Fruit fly (Drosophila melanogaster): ENCODE results near the gene Cpr65Ay.

Gene Cpr65Ay

dm6 chr3L:6139924-6140574 is 18.4 kb downstream of the Cpr65Ay start, which contains the start of gene Cpr65Av (continued):
- TF ChIP-seq sqz (GFP tag; optimal IDR thresholded peaks at IDR 0.05) = peak; percentile 43
- TF ChIP-seq CG1603 (tag; optimal IDR thresholded peaks at IDR 0.05) = peak; percentile 48
- TF ChIP-seq CG12219 (GFP tag; optimal IDR thresholded peaks at IDR 0.05) = peak; percentile 23
- TF ChIP-seq Sox100B (GFP tag; optimal IDR thresholded peaks at IDR 0.05) = peak; percentile 38
- TF ChIP-seq sna (GFP tag; IDR thresholded peaks at IDR 0.05; ENCODE audit: partially characterized antibody) = no peak
- TF ChIP-seq CG14667 (GFP tag; IDR thresholded peaks at IDR 0.05) = no peak
- no peak for TF ChIP-seq Tbp (GFP tag; optimal IDR thresholded peaks at IDR 0.05)
- 0 out of 2 replicates have a peak, but pooled peaks have one; percentile 34 for TF ChIP-seq HLH3B (GFP tag; IDR thresholded peaks at IDR 0.05)
- TF ChIP-seq dimm (GFP tag; IDR thresholded peaks at IDR 0.05) = no peak
- TF ChIP-seq phol (tag; optimal IDR thresholded peaks at IDR 0.05) = no peak
- no peak for TF ChIP-seq ci (GFP tag; IDR thresholded peaks at IDR 0.05)
- peak; percentile 16 for TF ChIP-seq fd64A (GFP tag; optimal IDR thresholded peaks at IDR 0.05)
- peak; percentile 52 for TF ChIP-seq Med (GFP tag)
- no peak for TF ChIP-seq CG1024 (GFP tag; IDR thresholded peaks at IDR 0.05)
- TF ChIP-seq sr (GFP tag; IDR thresholded peaks at IDR 0.05) = 0 out of 3 replicates have a peak, but pooled peaks have one; percentile 24
- no peak for TF ChIP-seq pnt (GFP tag; optimal IDR thresholded peaks at IDR 0.05)
- no peak for TF ChIP-seq schlank (tag; optimal IDR thresholded peaks at IDR 0.05)
- no peak for TF ChIP-seq sug (tag; optimal IDR thresholded peaks at IDR 0.05)
- TF ChIP-seq klu (GFP tag; IDR thresholded peaks at IDR 0.05) = no peak
- TF ChIP-seq Awh (GFP tag; IDR thresholded peaks at IDR 0.05) = peak; percentile 55
- TF ChIP-seq CG9727 (GFP tag; optimal IDR thresholded peaks at IDR 0.05) = no peak
- no peak for TF ChIP-seq Hsf (GFP tag; optimal IDR thresholded peaks at IDR 0.05)
- TF ChIP-seq CG34376 (GFP tag; optimal IDR thresholded peaks at IDR 0.05) = no peak
- TF ChIP-seq Dref (GFP tag; IDR thresholded peaks at IDR 0.05) = no peak
- TF ChIP-seq CG11085 (GFP tag; IDR thresholded peaks at IDR 0.05) = no peak
- TF ChIP-seq CG30020 (tag; optimal IDR thresholded peaks at IDR 0.05) = no peak
- no peak for TF ChIP-seq Oaz (GFP tag; IDR thresholded peaks at IDR 0.05)
- no peak for TF ChIP-seq CG8388 (GFP tag; optimal IDR thresholded peaks at IDR 0.05)
- TF ChIP-seq GATAe (GFP tag; conservative IDR thresholded peaks at IDR 0.05) = no peak
- no peak for TF ChIP-seq en (GFP tag; optimal IDR thresholded peaks at IDR 0.05)
- TF ChIP-seq Hr39 (optimal IDR thresholded peaks at IDR 0.05) = no peak
- TF ChIP-seq unpg (GFP tag; optimal IDR thresholded peaks at IDR 0.05) = peak; percentile 24
- TF ChIP-seq NFAT (GFP tag; IDR thresholded peaks at IDR 0.05) = no peak
- no peak for TF ChIP-seq prd (optimal IDR thresholded peaks at IDR 0.05)
- TF ChIP-seq prd (GFP tag; IDR thresholded peaks at IDR 0.05) = no peak
- TF ChIP-seq Sry-δ (GFP tag; optimal IDR thresholded peaks at IDR 0.05) = no peak
- no peak for TF ChIP-seq CG34422 (GFP tag; IDR thresholded peaks at IDR 0.05)
- TF ChIP-seq fd3F (GFP tag; optimal IDR thresholded peaks at IDR 0.05) = no peak
- no peak for TF ChIP-seq Hmr (GFP tag; optimal IDR thresholded peaks at IDR 0.05)
- peak; percentile 26 for TF ChIP-seq CG3407 (GFP tag; optimal IDR thresholded peaks at IDR 0.05)
- TF ChIP-seq ara (GFP tag; IDR thresholded peaks at IDR 0.05) = no peak
- TF ChIP-seq CG12071 (GFP tag; optimal IDR thresholded peaks at IDR 0.05) = peak; percentile 17
- no peak for TF ChIP-seq CG16815 (GFP tag; optimal IDR thresholded peaks at IDR 0.05)
- TF ChIP-seq CG17829 (tag; optimal IDR thresholded peaks at IDR 0.05) = no peak
- TF ChIP-seq Dp (GFP tag; optimal IDR thresholded peaks at IDR 0.05) = no peak
- TF ChIP-seq Chrac-16 (GFP tag; optimal IDR thresholded peaks at IDR 0.05) = no peak
- no peak for TF ChIP-seq ranshi (GFP tag; IDR thresholded peaks at IDR 0.05)
- no peak for TF ChIP-seq grn (GFP tag; optimal IDR thresholded peaks at IDR 0.05)
- TF ChIP-seq Side (GFP tag; optimal IDR thresholded peaks at IDR 0.05) = no peak
- TF ChIP-seq gro (GFP tag; optimal IDR thresholded peaks at IDR 0.05) = no peak
- no peak for TF ChIP-seq ham (GFP tag; IDR thresholded peaks at IDR 0.05)
- no peak for TF ChIP-seq CG6175 (GFP tag; IDR thresholded peaks at IDR 0.05)
